Worm (Caenorhabditis elegans) whole organism, mixed stage, embryonic: Measurements from ENCODE around the gene ufd-1.

Experiments used
- M03D4.4 ChIP-seq: sonication (generic microtip); optimal IDR thresholded peaks from 2 replicates; lab custom pipeline; 2017; ENCODE audit warnings: mild to moderate bottlenecking, missing genetic modification characterization, missing compliant biosample characterization
- bed-3 ChIP-seq: fragments of 200-800 bp; sonication (Bioruptor generic); optimal IDR thresholded peaks from 3 replicates; lab custom pipeline; 2018; ENCODE audit warnings: mild to moderate bottlenecking, missing genetic modification characterization, moderate library complexity, missing compliant biosample characterization
- blmp-1 ChIP-seq: fragments of 150-350 bp; optimal IDR thresholded peaks from 2 replicates; lab custom pipeline; 2014; ENCODE audit warnings: missing biosample characterization, missing genetic modification characterization
- ceh-39 ChIP-seq: fragments of 150-350 bp; optimal IDR thresholded peaks from 2 replicates; lab custom pipeline; 2014; ENCODE audit warnings: missing biosample characterization, missing genetic modification characterization
- ceh-43 ChIP-seq: fragments of 200-800 bp; sonication (Bioruptor generic); optimal IDR thresholded peaks from 2 replicates; lab custom pipeline; 2018; ENCODE audit warnings: mild to moderate bottlenecking, missing genetic modification characterization, moderate library complexity, missing compliant biosample characterization
- ceh-83 ChIP-seq: fragments of 200-800 bp; sonication (Bioruptor generic); optimal IDR thresholded peaks from 2 replicates; lab custom pipeline; 2018; ENCODE audit warnings: mild to moderate bottlenecking, missing genetic modification characterization, missing compliant biosample characterization
- ces-1 ChIP-seq: fragments of 150-350 bp; optimal IDR thresholded peaks from 2 replicates; lab custom pipeline; 2014; ENCODE audit warnings: missing biosample characterization, missing genetic modification reagents, missing genetic modification characterization
- cnd-1 ChIP-seq: fragments of 200-800 bp; sonication (Bioruptor generic); optimal IDR thresholded peaks from 2 replicates; lab custom pipeline; 2018; ENCODE audit warnings: mild to moderate bottlenecking, missing genetic modification characterization, missing compliant biosample characterization
- drap-1 ChIP-seq: fragments of 200-800 bp; sonication (Bioruptor generic); optimal IDR thresholded peaks from 3 replicates; lab custom pipeline; 2018; ENCODE audit warnings: mild to moderate bottlenecking, missing genetic modification characterization, missing compliant biosample characterization
- elt-1 ChIP-seq: sonication (generic microtip); optimal IDR thresholded peaks from 2 replicates; lab custom pipeline; 2017; ENCODE audit warnings: missing genetic modification characterization, mild to moderate bottlenecking, missing compliant biosample characterization, antibody characterized with exemption, moderate library complexity, borderline replicate concordance; ENCODE audit not compliant: insufficient read depth
- elt-3 ChIP-seq: fragments of 150-350 bp; optimal IDR thresholded peaks from 2 replicates; lab custom pipeline; 2014; ENCODE audit warnings: missing biosample characterization, missing genetic modification characterization
- flh-1 ChIP-seq: fragments of 200-800 bp; sonication (Bioruptor generic); optimal IDR thresholded peaks from 2 replicates; lab custom pipeline; 2018; ENCODE audit warnings: mild to moderate bottlenecking, missing genetic modification characterization, moderate library complexity, missing compliant biosample characterization
- ham-2 ChIP-seq: fragments of 200-800 bp; sonication (Bioruptor generic); optimal IDR thresholded peaks from 2 replicates; lab custom pipeline; 2018; ENCODE audit warnings: mild to moderate bottlenecking, missing genetic modification characterization, missing compliant biosample characterization
- lin-13 ChIP-seq: fragments of 150-350 bp; optimal IDR thresholded peaks from 2 replicates; lab custom pipeline; 2014; ENCODE audit warnings: missing biosample characterization, missing genetic modification characterization
- lsy-2 ChIP-seq: fragments of 150-350 bp; optimal IDR thresholded peaks from 2 replicates; lab custom pipeline; 2014; ENCODE audit warnings: missing biosample characterization, missing genetic modification characterization
- mab-5 ChIP-seq: fragments of 150-350 bp; optimal IDR thresholded peaks from 2 replicates; lab custom pipeline; 2014; ENCODE audit warnings: missing biosample characterization, missing genetic modification characterization
- mep-1 ChIP-seq: fragments of 150-350 bp; optimal IDR thresholded peaks from 2 replicates; lab custom pipeline; 2017; ENCODE audit warnings: missing biosample characterization, missing genetic modification reagents, missing genetic modification characterization, inconsistent platforms
- nhr-2 ChIP-seq: fragments of 150-350 bp; optimal IDR thresholded peaks from 2 replicates; lab custom pipeline; 2014; ENCODE audit warnings: missing biosample characterization, missing genetic modification characterization
- nhr-28 ChIP-seq: fragments of 150-350 bp; optimal IDR thresholded peaks from 2 replicates; lab custom pipeline; 2014; ENCODE audit warnings: missing biosample characterization, missing genetic modification characterization
- nhr-76 ChIP-seq: sonication (generic microtip); optimal IDR thresholded peaks from 2 replicates; lab custom pipeline; 2017; ENCODE audit warnings: missing biosample characterization, missing genetic modification characterization
- pha-4 ChIP-seq: fragments of 150-350 bp; optimal IDR thresholded peaks from 2 replicates; lab custom pipeline; 2018; ENCODE audit warnings: missing biosample characterization, missing genetic modification reagents, missing genetic modification characterization
- snpc-4 ChIP-seq: fragments of 150-350 bp; optimal IDR thresholded peaks from 2 replicates; lab custom pipeline; 2014; ENCODE audit warnings: missing biosample characterization, missing genetic modification characterization
- sptf-1 ChIP-seq: sonication (generic microtip); optimal IDR thresholded peaks from 2 replicates; lab custom pipeline; 2017; ENCODE audit warnings: mild to moderate bottlenecking, missing genetic modification characterization, moderate library complexity, missing compliant biosample characterization
- unc-120 ChIP-seq: sonication (generic microtip); optimal IDR thresholded peaks from 2 replicates; lab custom pipeline; 2017; ENCODE audit warnings: missing genetic modification characterization, missing compliant biosample characterization; ENCODE audit not compliant: poor library complexity, severe bottlenecking
- unc-39 ChIP-seq: fragments of 150-350 bp; optimal IDR thresholded peaks from 2 replicates; lab custom pipeline; 2014; ENCODE audit warnings: missing biosample characterization, missing genetic modification characterization
- zip-8 ChIP-seq: fragments of 150-350 bp; optimal IDR thresholded peaks from 2 replicates; lab custom pipeline; 2014; ENCODE audit warnings: missing biosample characterization, missing genetic modification characterization
- ztf-11 ChIP-seq: fragments of 150-350 bp; optimal IDR thresholded peaks from 2 replicates; lab custom pipeline; 2014; ENCODE audit warnings: missing biosample characterization, missing genetic modification characterization

Gene ufd-1

DNA sequence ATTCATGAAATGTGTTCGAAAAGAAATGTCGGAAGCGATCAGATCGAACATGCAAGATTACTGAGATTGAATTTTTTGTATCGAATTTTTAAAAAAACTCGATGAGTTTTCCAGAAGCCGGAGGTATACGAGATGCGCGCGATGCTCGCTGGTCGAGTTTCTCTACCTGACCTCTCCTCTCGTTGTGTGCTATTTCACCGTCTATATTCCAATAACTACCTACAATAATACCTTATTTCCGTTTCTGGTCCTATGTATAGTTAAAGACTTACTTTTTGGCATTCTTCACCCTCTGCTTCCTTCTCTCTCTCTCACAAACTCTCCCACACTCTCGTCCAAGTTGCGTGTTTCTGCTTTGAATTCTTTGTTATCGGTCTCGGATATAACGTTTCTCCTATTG lies 40.6 kb upstream of the ufd-1 start:
- TF ChIP-seq lin-13 (tag; lab: Kevin White, UChicago) (no peak), nhr-28 (tag; lab: Kevin White, UChicago) (no peak), pha-4 (tag; lab: Kevin White, UChicago) (no peak), ceh-39 (tag; lab: Kevin White, UChicago) (no peak), flh-1 (no peak), elt-3 (tag; lab: Kevin White, UChicago) (no peak), mab-5 (tag; lab: Kevin White, UChicago) (no peak), ztf-11 (tag; lab: Kevin White, UChicago) (no peak), sptf-1 (no peak), ces-1 (GFP tag; lab: Kevin White, UChicago) (no peak), drap-1 (GFP tag; lab: Kevin White, UChicago) (no peak)
- TF ChIP-seq, all 35 proteins: peak for 0

DNA sequence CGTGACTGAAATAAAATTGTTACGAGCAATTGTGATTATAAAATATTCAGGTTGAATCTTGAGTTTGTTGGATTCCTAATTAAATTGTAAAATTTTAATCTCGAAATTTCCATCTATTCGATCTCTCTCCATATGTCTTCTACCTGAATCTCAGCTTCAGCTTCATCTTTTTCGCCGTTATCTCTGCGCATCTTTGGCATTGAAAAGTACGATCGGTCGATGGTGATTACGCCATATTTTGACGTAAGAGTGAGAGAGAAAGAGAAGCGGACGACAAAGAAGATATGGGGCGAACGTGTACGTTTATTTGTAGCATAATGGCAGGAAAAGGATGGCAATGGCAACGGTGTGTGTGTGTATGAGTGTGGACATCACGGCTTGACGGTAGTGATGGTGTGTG lies 35.9 kb upstream of the ufd-1 start:
- no peak for TF ChIP-seq cnd-1 (tag; lab: Kevin White, UChicago)
- TF ChIP-seq elt-1 (tag; lab: Kevin White, UChicago): peak; percentile 94
- TF ChIP-seq, all 35 proteins: peak for 1

DNA sequence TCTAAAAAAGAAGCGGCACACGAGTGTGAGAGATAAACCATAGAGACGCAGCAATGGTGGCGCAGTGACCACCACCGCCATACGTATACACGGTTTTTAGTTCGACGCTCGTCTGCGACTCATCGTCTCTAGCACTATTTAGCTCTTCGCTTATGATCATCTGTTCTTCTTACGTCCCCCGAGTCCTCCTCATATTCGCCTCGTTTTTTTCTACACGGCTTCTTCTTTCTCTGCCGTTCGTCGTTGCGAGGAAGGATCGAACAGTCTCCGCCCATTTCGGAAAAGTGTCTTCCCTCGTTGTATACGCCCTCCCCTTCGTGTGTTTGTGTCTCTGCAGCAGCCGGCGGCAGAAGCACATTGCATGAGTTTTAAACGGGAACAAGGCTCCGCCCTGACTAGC lies 34.3 kb upstream of the ufd-1 start:
- TF ChIP-seq pha-4 (tag; lab: Kevin White, UChicago) (no peak), unc-120 (no peak), sptf-1 (peak; percentile 4), zip-8 (tag; lab: Kevin White, UChicago) (no peak), unc-39 (no peak)
- TF ChIP-seq, all 35 proteins: peak for 1

DNA sequence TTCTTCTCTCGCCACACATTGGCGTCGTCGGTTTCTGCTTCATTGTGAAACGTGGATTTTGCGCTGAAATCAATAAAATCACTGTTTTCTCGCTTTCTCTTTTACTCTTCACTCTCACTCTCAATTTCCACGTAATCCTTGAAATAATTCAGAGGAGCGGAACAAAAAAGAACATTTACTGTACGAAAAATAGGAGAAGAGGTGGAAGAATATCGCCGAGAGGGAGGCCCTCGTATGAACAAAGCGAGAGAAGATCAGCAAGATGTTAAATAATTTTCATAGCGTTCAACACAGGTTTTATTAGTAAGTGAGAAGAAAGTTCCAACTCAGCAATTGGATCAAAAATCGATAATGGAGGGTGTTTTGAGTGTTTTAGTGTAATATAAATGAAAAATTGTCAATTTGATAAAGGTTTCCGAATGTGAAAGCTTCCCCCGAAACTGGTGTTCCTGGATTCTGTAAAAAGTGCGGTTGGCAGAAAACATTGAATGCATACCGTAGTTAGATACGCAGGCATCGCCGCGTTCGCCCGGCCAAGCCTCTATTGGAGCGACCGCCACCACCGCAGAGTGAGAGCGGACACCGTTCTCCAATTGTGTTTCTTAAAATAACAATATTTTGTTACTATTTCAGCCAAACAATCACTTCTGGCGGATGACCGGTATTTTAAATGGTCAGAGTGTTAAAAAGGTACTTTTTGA lies 30.9 kb upstream of the ufd-1 start, which contains the start of the genes ccr-4 and ZC518.8:
Gene ccr-4 (plus strand): TSS at position 151 of the 701 bp plus-strand sequence.
Gene ZC518.8 (minus strand): TSS at position 517 of the 701 bp plus-strand sequence.
- TF ChIP-seq ham-2 (GFP tag; lab: Kevin White, UChicago) (no peak), unc-120 (no peak), lsy-2 (tag; lab: Kevin White, UChicago) (peak; percentile 89)

DNA sequence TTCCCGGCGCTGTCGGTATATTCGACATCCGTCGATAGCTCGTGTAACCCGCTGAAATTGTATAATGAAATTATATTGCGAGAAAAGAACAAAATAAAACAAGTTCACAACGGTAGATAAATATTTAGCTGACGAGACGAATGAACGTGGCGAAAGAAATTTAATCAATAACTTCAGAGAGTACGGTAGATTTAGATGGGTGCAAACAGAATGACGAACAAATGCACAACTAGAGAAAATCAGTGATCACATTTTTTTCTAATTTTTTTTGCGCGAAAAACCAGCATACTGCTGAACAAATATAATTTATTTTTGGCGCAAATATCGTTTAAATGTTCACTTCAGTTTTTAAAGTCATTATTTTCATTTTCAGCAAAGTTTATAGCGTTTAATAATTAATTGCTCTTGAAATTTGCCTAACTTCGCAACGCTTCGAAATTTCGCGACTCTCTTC lies 30.1 kb upstream of the ufd-1 start, which contains the start of gene sec-24.2:
Gene sec-24.2 (minus strand): TSS at position 51 of the 454 bp plus-strand sequence.
- no peak for TF ChIP-seq ztf-11 (tag; lab: Kevin White, UChicago)
- TF ChIP-seq sptf-1: no peak
- TF ChIP-seq bed-3 (GFP tag; lab: Kevin White, UChicago): no peak
- TF ChIP-seq ceh-83: no peak
- TF ChIP-seq elt-3 (tag; lab: Kevin White, UChicago): no peak
- TF ChIP-seq pha-4 (tag; lab: Kevin White, UChicago): no peak
- no peak for TF ChIP-seq nhr-2
- TF ChIP-seq flh-1: no peak
- no peak for TF ChIP-seq nhr-76 (tag; lab: Kevin White, UChicago)
- no peak for TF ChIP-seq M03D4.4 (tag; lab: Kevin White, UChicago)
- TF ChIP-seq elt-1 (tag; lab: Kevin White, UChicago): no peak
- TF ChIP-seq unc-39: no peak

DNA sequence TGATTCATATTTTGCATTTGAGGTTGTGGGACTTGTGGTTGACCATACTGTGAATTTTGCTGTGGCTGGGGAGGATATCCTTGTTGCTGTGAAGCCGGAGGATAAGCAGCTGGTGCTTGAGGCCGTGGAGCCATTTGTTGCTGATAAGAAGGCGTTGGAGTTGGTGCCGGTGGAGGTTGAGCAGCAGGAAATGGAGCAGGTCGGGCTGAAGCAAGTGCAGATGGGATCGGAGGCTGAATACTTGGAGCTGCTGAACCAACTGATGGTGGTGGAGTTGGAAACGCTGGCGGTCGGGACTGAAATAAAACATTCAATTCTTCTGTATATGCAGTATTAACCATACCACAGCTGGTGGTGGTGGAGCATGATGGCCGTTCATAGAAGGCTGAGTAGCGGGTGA lies 29.3 kb upstream of the ufd-1 start:
- no peak for TF ChIP-seq nhr-76 (tag; lab: Kevin White, UChicago)
- TF ChIP-seq unc-120: no peak
- no peak for TF ChIP-seq lin-13 (tag; lab: Kevin White, UChicago)
- no peak for TF ChIP-seq blmp-1 (tag; lab: Kevin White, UChicago)
- no peak for TF ChIP-seq sptf-1
- no peak for TF ChIP-seq ceh-83

DNA sequence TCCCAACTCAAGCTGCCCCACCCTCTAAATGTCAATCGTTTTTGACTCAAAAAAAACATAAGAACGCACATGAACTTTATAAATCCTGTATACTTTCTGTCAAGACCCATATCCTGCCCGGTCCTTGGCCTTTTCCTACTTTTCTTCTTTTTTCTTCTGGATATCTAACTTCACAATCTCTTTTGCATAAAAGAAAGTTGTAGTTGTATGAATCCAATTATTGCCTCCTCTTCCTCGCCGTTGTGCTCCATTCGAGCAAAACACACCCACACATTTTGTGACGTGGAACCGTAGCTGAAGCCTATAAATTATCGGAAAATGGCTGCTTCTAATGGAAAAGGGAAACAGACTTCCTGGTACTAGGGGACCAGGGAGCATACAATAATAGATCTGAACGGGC lies 19.5 kb upstream of the ufd-1 start:
- TF ChIP-seq elt-1 (tag; lab: Kevin White, UChicago) (no peak), mab-5 (tag; lab: Kevin White, UChicago) (no peak), flh-1 (no peak), mep-1 (no peak), ces-1 (GFP tag; lab: Kevin White, UChicago) (peak; percentile 23), snpc-4 (tag; lab: Kevin White, UChicago) (no peak), ceh-43 (GFP tag; lab: Kevin White, UChicago) (no peak)
- TF ChIP-seq, all 35 proteins: peak for 1
